Worm (Caenorhabditis elegans) whole organism, late embryonic: Measurements from ENCODE around the gene C06A12.8.

ENCODE experiments used
- C38D4.7 ChIP-seq: fragments of 200-800 bp; sonication (Bioruptor generic); optimal IDR thresholded peaks from 2 replicates; lab custom pipeline; 2018; ENCODE audit warnings: mild to moderate bottlenecking, missing genetic modification characterization, moderate library complexity, missing compliant biosample characterization
- ceh-34 ChIP-seq: sonication (generic microtip); optimal IDR thresholded peaks from 2 replicates; lab custom pipeline; 2016; ENCODE audit warnings: mild to moderate bottlenecking, missing genetic modification characterization, missing compliant biosample characterization
- elt-2 ChIP-seq: sonication (generic microtip); optimal IDR thresholded peaks from 2 replicates; lab custom pipeline; 2016; ENCODE audit warnings: missing genetic modification reagents, missing genetic modification characterization, missing compliant biosample characterization
- hlh-13 ChIP-seq: fragments of 200-800 bp; sonication (Bioruptor generic); optimal IDR thresholded peaks from 2 replicates; lab custom pipeline; 2018; ENCODE audit warnings: mild to moderate bottlenecking, missing genetic modification characterization, missing compliant biosample characterization
- mec-3 ChIP-seq: sonication (generic microtip); optimal IDR thresholded peaks from 2 replicates; lab custom pipeline; 2016; ENCODE audit warnings: borderline replicate concordance, missing genetic modification characterization, missing compliant biosample characterization
- nfya-1 ChIP-seq: sonication (generic microtip); optimal IDR thresholded peaks from 2 replicates; lab custom pipeline; 2017; ENCODE audit warnings: missing genetic modification characterization, mild to moderate bottlenecking, missing compliant biosample characterization, antibody characterized with exemption, moderate library complexity
- nhr-11 ChIP-seq: fragments of 150-350 bp; optimal IDR thresholded peaks from 2 replicates; lab custom pipeline; 2014; ENCODE audit warnings: missing biosample characterization, missing genetic modification characterization
- pag-3 ChIP-seq: sonication (generic microtip); optimal IDR thresholded peaks from 2 replicates; lab custom pipeline; 2016; ENCODE audit warnings: missing compliant biosample characterization, missing genetic modification characterization, borderline replicate concordance
- tbx-7 ChIP-seq: sonication (generic microtip); optimal IDR thresholded peaks from 2 replicates; lab custom pipeline; 2016; ENCODE audit warnings: missing genotype, missing genetic modification characterization, missing compliant biosample characterization

ce11 chrIV:17387442-17387967 is 49.6 kb upstream of the C06A12.8 start, which contains the start of gene T02D1.8:
- TF ChIP-seq pag-3 (tag; lab: Kevin White, UChicago): no peak
- no peak for TF ChIP-seq hlh-13 (GFP tag; lab: Kevin White, UChicago)
- no peak for TF ChIP-seq nfya-1 (tag; lab: Kevin White, UChicago)
- TF ChIP-seq tbx-7 (tag; lab: Kevin White, UChicago): no peak
- no peak for TF ChIP-seq nhr-11 (tag; lab: Kevin White, UChicago)
- TF ChIP-seq mec-3 (tag; lab: Kevin White, UChicago): no peak
- TF ChIP-seq ceh-34 (tag; lab: Kevin White, UChicago): no peak
- TF ChIP-seq C38D4.7 (GFP tag; lab: Kevin White, UChicago): no peak
- TF ChIP-seq elt-2 (tag; lab: Kevin White, UChicago): no peak
